Worm (Caenorhabditis elegans): ENCODE data around the gene K06H7.2.

Gene K06H7.2

DNA sequence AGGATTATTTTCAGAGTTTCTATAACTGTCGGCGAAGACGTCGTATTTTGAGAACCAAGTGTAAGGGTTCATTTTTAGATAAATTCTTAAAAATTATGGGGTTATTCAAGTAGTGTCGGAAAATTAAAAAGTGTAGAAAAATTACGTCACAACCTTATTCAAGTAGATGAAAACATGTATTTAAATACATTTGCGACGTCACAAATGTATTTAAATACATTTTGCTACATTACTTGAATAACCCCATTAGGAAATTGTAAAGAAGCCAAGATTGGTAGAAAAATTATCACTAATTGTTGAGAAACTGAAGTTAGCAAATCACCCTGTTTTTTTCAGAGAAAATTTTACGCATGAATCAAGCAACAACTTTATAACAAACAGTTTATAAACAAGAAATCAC is 35.8 kb downstream of the K06H7.2 start (continued):
- no peak for TF ChIP-seq F37B4.10 (GFP tag; IDR thresholded peaks at IDR 0.05)
- no peak for TF ChIP-seq ceh-91 (GFP tag; IDR thresholded peaks at IDR 0.05)
- TF ChIP-seq lir-1 (GFP tag; conservative IDR thresholded peaks at IDR 0.05): no peak
- TF ChIP-seq bed-2 (GFP tag; IDR thresholded peaks at IDR 0.05): no peak
- TF ChIP-seq B0019.2 (GFP tag; conservative IDR thresholded peaks at IDR 0.05): no peak
- TF ChIP-seq lin-35 (GFP tag; optimal IDR thresholded peaks at IDR 0.05): no peak
- no peak for TF ChIP-seq fkh-3 (tag; optimal IDR thresholded peaks at IDR 0.05)
- TF ChIP-seq Y67H2A.10 (GFP tag; conservative IDR thresholded peaks at IDR 0.05): no peak
- TF ChIP-seq nhr-27 (tag; optimal IDR thresholded peaks at IDR 0.05): no peak
- TF ChIP-seq B0261.1 (tag; optimal IDR thresholded peaks at IDR 0.05): no peak
- TF ChIP-seq mxl-1 (tag; optimal IDR thresholded peaks at IDR 0.05): no peak
- TF ChIP-seq Y56A3A.18 (GFP tag; IDR thresholded peaks at IDR 0.05): 0 out of 2 replicates have a peak, but pooled peaks have one; percentile 54
- TF ChIP-seq mes-4 (tag; optimal IDR thresholded peaks at IDR 0.05): no peak
- no peak for TF ChIP-seq akir-1 (GFP tag; optimal IDR thresholded peaks at IDR 0.05)
- TF ChIP-seq T07F8.4 (tag; optimal IDR thresholded peaks at IDR 0.05): no peak
- TF ChIP-seq lin-54 (GFP tag; optimal IDR thresholded peaks at IDR 0.05): peak; percentile 37
- no peak for TF ChIP-seq chd-7 (tag; optimal IDR thresholded peaks at IDR 0.05)
- no peak for TF ChIP-seq nhr-179 (tag; optimal IDR thresholded peaks at IDR 0.05)
- TF ChIP-seq gei-17 (GFP tag; optimal IDR thresholded peaks at IDR 0.05): no peak
- peak; percentile 73 for TF ChIP-seq madf-6 (GFP tag; IDR thresholded peaks at IDR 0.05)
- no peak for TF ChIP-seq cebp-2 (GFP tag; IDR thresholded peaks at IDR 0.05)
- TF ChIP-seq Y95B8A.8 (GFP tag; IDR thresholded peaks at IDR 0.05): no peak
- no peak for TF ChIP-seq F23B12.7 (tag; optimal IDR thresholded peaks at IDR 0.05; ENCODE audit: insufficient read depth)
- no peak for TF ChIP-seq ceh-27 (GFP tag; optimal IDR thresholded peaks at IDR 0.05)
- TF ChIP-seq ekl-4 (GFP tag; IDR thresholded peaks at IDR 0.05): peak; percentile 79
- TF ChIP-seq rcor-1 (GFP tag; IDR thresholded peaks at IDR 0.05): peak; percentile 68; the same call in 1 of the 2 replicates
- TF ChIP-seq snpc-1.1 (tag; optimal IDR thresholded peaks at IDR 0.05; ENCODE audit: insufficient read depth): no peak
- peak; percentile 20; the same call in 1 of the 2 replicates for TF ChIP-seq ceh-100 (GFP tag; IDR thresholded peaks at IDR 0.05)
- 0 out of 2 replicates have a peak, but pooled peaks have one; percentile 12 for TF ChIP-seq nfya-2 (GFP tag; IDR thresholded peaks at IDR 0.05)
- TF ChIP-seq mcd-1 (GFP tag; IDR thresholded peaks at IDR 0.05): 0 out of 2 replicates have a peak, but pooled peaks have one; percentile 9
- no peak for TF ChIP-seq nhr-120 (GFP tag; IDR thresholded peaks at IDR 0.05)
- no peak for TF ChIP-seq hlh-26 (GFP tag; conservative IDR thresholded peaks at IDR 0.05)
- no peak for TF ChIP-seq madf-10 (tag; optimal IDR thresholded peaks at IDR 0.05)
- TF ChIP-seq repo-1 (tag; optimal IDR thresholded peaks at IDR 0.05): no peak
- TF ChIP-seq lin-40 (tag; optimal IDR thresholded peaks at IDR 0.05): no peak
- no peak for TF ChIP-seq zfh-2 (GFP tag; conservative IDR thresholded peaks at IDR 0.05)
- TF ChIP-seq F52B5.7 (tag; optimal IDR thresholded peaks at IDR 0.05): no peak
- TF ChIP-seq sptf-2 (GFP tag; optimal IDR thresholded peaks at IDR 0.05): no peak
- TF ChIP-seq sdz-38 (tag; optimal IDR thresholded peaks at IDR 0.05): no peak
- TF ChIP-seq Y79H2A.3 (GFP tag; conservative IDR thresholded peaks at IDR 0.05): no peak
- peak; percentile 8 for TF ChIP-seq ztf-18 (tag; optimal IDR thresholded peaks at IDR 0.05)
- TF ChIP-seq rpc-1 (optimal IDR thresholded peaks at IDR 0.05): no peak
- TF ChIP-seq rpc-1 (tag; optimal IDR thresholded peaks at IDR 0.05): no peak
- no peak for TF ChIP-seq snpc-1.3 (tag; optimal IDR thresholded peaks at IDR 0.05; ENCODE audit: insufficient read depth)
- TF ChIP-seq ztf-26 (tag; optimal IDR thresholded peaks at IDR 0.05): no peak
- 0 out of 2 replicates have a peak, but pooled peaks have one; percentile 18 for TF ChIP-seq hmg-20 (GFP tag; IDR thresholded peaks at IDR 0.05)
- no peak for TF ChIP-seq pha-4 (tag; optimal IDR thresholded peaks at IDR 0.05)
- TF ChIP-seq mel-28 (tag; optimal IDR thresholded peaks at IDR 0.05; ENCODE audit: borderline replicate concordance): no peak
- TF ChIP-seq hrde-1 (tag; optimal IDR thresholded peaks at IDR 0.05; ENCODE audit: borderline replicate concordance): peak; percentile 83

Data from whole organism, young adult.